Fruit fly (Drosophila melanogaster) whole organism, embryonic: ENCODE data around the gene CG16813.
A peak's percentile ranks its signal among the peaks of the same experiment; 100 is the strongest.
"Not testable (repeated sequence)": the region's sequence is repeated elsewhere in the genome, so short reads cannot be mapped to it uniquely, and the experiment has no call there.

Experiments used
- Antp ChIP-seq: fragments of 200-800 bp; sonication (Bioruptor generic); optimal IDR thresholded peaks from 3 replicates; lab custom pipeline; 2016; ENCODE audit warnings: missing biosample characterization, missing genetic modification characterization
- Atf3 ChIP-seq: fragments of 200-800 bp; sonication (Bioruptor generic); optimal IDR thresholded peaks from 3 replicates; lab custom pipeline; 2016; ENCODE audit warnings: missing biosample characterization, missing genetic modification characterization
- CG10366 ChIP-seq: fragments of 200-800 bp; sonication (Bioruptor generic); IDR thresholded peaks from 2 replicates; pipeline ENCODE4 v1.3.6; 2022; ENCODE audit warnings: missing biosample characterization, missing genetic modification characterization
- CG11456 ChIP-seq: fragments of 200-800 bp; sonication (Bioruptor generic); IDR thresholded peaks from 3 replicates; pipeline ENCODE4 v1.3.6; 2022; ENCODE audit warnings: missing biosample characterization, missing genetic modification characterization
- CG12391 ChIP-seq: fragments of 200-800 bp; sonication (Bioruptor generic); optimal IDR thresholded peaks from 3 replicates; lab custom pipeline; 2018; ENCODE audit warnings: missing biosample characterization, mild to moderate bottlenecking, missing genetic modification characterization, moderate library complexity
- CG17612 ChIP-seq: fragments of 200-800 bp; sonication (Bioruptor generic); IDR thresholded peaks from 2 replicates; pipeline ENCODE4 v1.3.6; 2022; ENCODE audit warnings: missing biosample characterization, missing genetic modification characterization
- CG2199 ChIP-seq: fragments of 200-800 bp; sonication (Bioruptor generic); IDR thresholded peaks from 3 replicates; pipeline ENCODE4 v1.3.6; 2022; ENCODE audit warnings: missing biosample characterization, missing genetic modification characterization
- CG30403 ChIP-seq: fragments of 200-800 bp; sonication (Bioruptor generic); optimal IDR thresholded peaks from 3 replicates; lab custom pipeline; 2016; ENCODE audit warnings: missing biosample characterization, missing genetic modification characterization
- CG32532 ChIP-seq: fragments of 200-800 bp; sonication (Bioruptor generic); IDR thresholded peaks from 2 replicates; pipeline ENCODE4 v1.3.6; 2022; ENCODE audit warnings: missing biosample characterization, missing genetic modification characterization
- CG33213 ChIP-seq: fragments of 200-800 bp; sonication (Bioruptor generic); optimal IDR thresholded peaks from 3 replicates; lab custom pipeline; 2016; ENCODE audit warnings: missing biosample characterization, missing genetic modification characterization
- CG34376 ChIP-seq: fragments of 200-800 bp; sonication (Bioruptor generic); optimal IDR thresholded peaks from 2 replicates; lab custom pipeline; 2018; ENCODE audit warnings: missing biosample characterization, mild to moderate bottlenecking, missing genetic modification characterization
- CG3726 ChIP-seq: fragments of 200-800 bp; sonication (Bioruptor generic); IDR thresholded peaks from 3 replicates; pipeline ENCODE4, ENCODE4 v1.3.6; 2022; ENCODE audit warnings: missing biosample characterization, missing genetic modification characterization
- CG3838 ChIP-seq: fragments of 200-800 bp; sonication (Bioruptor generic); optimal IDR thresholded peaks from 3 replicates; lab custom pipeline; 2016; ENCODE audit warnings: missing biosample characterization, missing genetic modification characterization
- CG4854 ChIP-seq: fragments of 200-800 bp; sonication (Bioruptor generic); optimal IDR thresholded peaks from 2 replicates; lab custom pipeline; 2016; ENCODE audit warnings: missing biosample characterization, missing genetic modification characterization, inconsistent platforms
- CG6272 ChIP-seq: fragments of 200-800 bp; sonication (Bioruptor generic); IDR thresholded peaks from 2 replicates; pipeline ENCODE4 v1.3.6; 2022; ENCODE audit warnings: missing biosample characterization, missing genetic modification characterization
- CG7839 ChIP-seq: fragments of 200-800 bp; sonication (Bioruptor generic); optimal IDR thresholded peaks from 3 replicates; lab custom pipeline; 2018; ENCODE audit warnings: missing biosample characterization, mild to moderate bottlenecking, missing genetic modification characterization, moderate library complexity
- CG9932 ChIP-seq: fragments of 200-800 bp; sonication (Bioruptor generic); IDR thresholded peaks from 2 replicates; pipeline ENCODE4 v1.3.6; 2022; ENCODE audit warnings: missing biosample characterization, missing genetic modification characterization
- CHES-1-like ChIP-seq: fragments of 200-800 bp; sonication (Bioruptor generic); optimal IDR thresholded peaks from 2 replicates; lab custom pipeline; 2016; ENCODE audit warnings: missing biosample characterization, missing genetic modification characterization
- Camta ChIP-seq: fragments of 200-800 bp; sonication (Bioruptor generic); optimal IDR thresholded peaks from 2 replicates; lab custom pipeline; 2016; ENCODE audit warnings: missing biosample characterization, missing genetic modification characterization
- Dad ChIP-seq: fragments of 200-800 bp; sonication (Bioruptor generic); optimal IDR thresholded peaks from 3 replicates; lab custom pipeline; 2016; ENCODE audit warnings: missing biosample characterization, missing genetic modification characterization
- Dip3 ChIP-seq: fragments of 200-800 bp; sonication (Bioruptor generic); optimal IDR thresholded peaks from 3 replicates; lab custom pipeline; 2016; ENCODE audit warnings: missing biosample characterization, missing genetic modification characterization
- Ets97D ChIP-seq: fragments of 200-800 bp; sonication (Bioruptor generic); optimal IDR thresholded peaks from 3 replicates; lab custom pipeline; 2016; ENCODE audit warnings: missing biosample characterization, missing genetic modification characterization
- Fer1 ChIP-seq: fragments of 200-800 bp; sonication (Bioruptor generic); optimal IDR thresholded peaks from 2 replicates; lab custom pipeline; 2017; ENCODE audit warnings: missing biosample characterization, mild to moderate bottlenecking, missing genetic modification characterization
- Fer3 ChIP-seq: fragments of 200-800 bp; sonication (Bioruptor generic); optimal IDR thresholded peaks from 2 replicates; lab custom pipeline; 2018; ENCODE audit warnings: missing biosample characterization, mild to moderate bottlenecking, missing genetic modification characterization, moderate library complexity
- HLH54F ChIP-seq: fragments of 200-800 bp; sonication (Bioruptor generic); optimal IDR thresholded peaks from 3 replicates; lab custom pipeline; 2016; ENCODE audit warnings: missing biosample characterization, missing genetic modification characterization
- HmgZ ChIP-seq: fragments of 200-800 bp; sonication (Bioruptor generic); optimal IDR thresholded peaks from 2 replicates; lab custom pipeline; 2018; ENCODE audit warnings: missing biosample characterization, mild to moderate bottlenecking, missing genetic modification characterization
- NC2β ChIP-seq: fragments of 200-800 bp; sonication (Bioruptor generic); optimal IDR thresholded peaks from 2 replicates; lab custom pipeline; 2016; ENCODE audit warnings: missing biosample characterization, missing genetic modification characterization
- NK7.1 ChIP-seq: fragments of 200-800 bp; sonication (Bioruptor generic); optimal IDR thresholded peaks from 3 replicates; lab custom pipeline; 2016; ENCODE audit warnings: missing biosample characterization, missing genetic modification characterization
- Nf-YC ChIP-seq: fragments of 200-800 bp; optimal IDR thresholded peaks from 3 replicates; lab custom pipeline; 2019; ENCODE audit warnings: missing biosample characterization, mild to moderate bottlenecking, missing genetic modification characterization, moderate library complexity
- Opbp ChIP-seq: fragments of 200-800 bp; sonication (Bioruptor generic); IDR thresholded peaks from 3 replicates; pipeline ENCODE4 v1.3.6; 2022; ENCODE audit warnings: missing biosample characterization, missing genetic modification characterization; ENCODE audit not compliant: partially characterized antibody
- Ptx1 ChIP-seq: fragments of 200-800 bp; sonication (Bioruptor generic); IDR thresholded peaks from 2 replicates; pipeline ENCODE4 v1.3.6; 2022; ENCODE audit warnings: missing biosample characterization, missing genetic modification characterization
- Ssrp ChIP-seq: fragments of 200-800 bp; sonication (Bioruptor generic); optimal IDR thresholded peaks from 2 replicates; lab custom pipeline; 2018; ENCODE audit warnings: missing biosample characterization, mild to moderate bottlenecking, missing genetic modification characterization, moderate library complexity
- Taf1 ChIP-seq: fragments of 200-800 bp; sonication (Bioruptor generic); IDR thresholded peaks from 2 replicates; pipeline ENCODE4 v1.3.6; 2022; ENCODE audit warnings: missing biosample characterization, missing genetic modification characterization
- abd-A ChIP-seq: fragments of 200-800 bp; sonication (Bioruptor generic); optimal IDR thresholded peaks from 3 replicates; lab custom pipeline; 2019; ENCODE audit warnings: missing biosample characterization, mild to moderate bottlenecking, missing genetic modification characterization, moderate library complexity
- chif ChIP-seq, 2 experiments: fragments of 200-800 bp; sonication (Bioruptor generic); optimal IDR thresholded peaks; 3 replicates each; lab custom pipeline; 2016; ENCODE audit warnings: missing biosample characterization in 2 of 2, missing genetic modification characterization in 2 of 2
- cwo ChIP-seq: fragments of 200-800 bp; sonication (Bioruptor generic); optimal IDR thresholded peaks from 3 replicates; lab custom pipeline; 2017; ENCODE audit warnings: missing biosample characterization, missing genetic modification characterization, mild to moderate bottlenecking, moderate library complexity, missing genetic modification reagents
- dpn ChIP-seq, 2 experiments: fragments of 200-800 bp; sonication (Bioruptor generic); optimal IDR thresholded peaks; 3 replicates each; lab custom pipeline; 2016; ENCODE audit warnings: missing biosample characterization in 2 of 2, missing genetic modification characterization in 2 of 2
- kay ChIP-seq: fragments of 200-800 bp; sonication (Bioruptor generic); optimal IDR thresholded peaks from 2 replicates; lab custom pipeline; 2016; ENCODE audit warnings: missing biosample characterization, missing genetic modification characterization
- kni ChIP-seq: fragments of 200-800 bp; sonication (Bioruptor generic); optimal IDR thresholded peaks from 3 replicates; lab custom pipeline; 2017; ENCODE audit warnings: mild to moderate bottlenecking, missing biosample characterization, missing genetic modification reagents, missing genetic modification characterization
- lilli ChIP-seq: fragments of 200-800 bp; sonication (Bioruptor generic); optimal IDR thresholded peaks from 3 replicates; lab custom pipeline; 2016; ENCODE audit warnings: missing biosample characterization, missing genetic modification characterization
- pan ChIP-seq, 4 experiments: fragments of >200 bp in 3 of 4; fragments of 200-800 bp in 1 of 4; sonication (Bioruptor generic) in 1 of 4; optimal IDR thresholded peaks in 3 of 4; IDR thresholded peaks in 1 of 4; 2 replicates each; pipeline versions ENCODE4 v1.3.6 to Lab custom; 2017 to 2022; ENCODE audit warnings: missing biosample characterization in 2 of 4, missing genetic modification characterization in 2 of 4, mixed read lengths in 1 of 4
- peb ChIP-seq: fragments of 200-800 bp; sonication (Bioruptor generic); IDR thresholded peaks from 2 replicates; pipeline ENCODE4 v1.3.6; 2022; ENCODE audit warnings: missing biosample characterization, missing genetic modification characterization
- prd ChIP-seq, 3 experiments: fragments of >200 bp in 2 of 3; fragments of 200-800 bp in 1 of 3; sonication (Bioruptor generic) in 1 of 3; optimal IDR thresholded peaks in 2 of 3; IDR thresholded peaks in 1 of 3; 2 replicates in 2 of 3; 3 replicates in 1 of 3; pipeline versions ENCODE4 v1.3.6 to Lab custom; 2017 to 2022; ENCODE audit warnings: missing biosample characterization in 1 of 3, missing genetic modification characterization in 1 of 3
- ranshi ChIP-seq: fragments of 200-800 bp; sonication (Bioruptor generic); IDR thresholded peaks from 2 replicates; pipeline ENCODE4 v1.3.6; 2022; ENCODE audit warnings: missing biosample characterization, missing genetic modification characterization
- seq ChIP-seq: fragments of 200-800 bp; sonication (Bioruptor generic); IDR thresholded peaks from 2 replicates; pipeline ENCODE4 v1.3.6; 2022; ENCODE audit warnings: missing biosample characterization, missing genetic modification characterization
- sisA ChIP-seq: fragments of 200-800 bp; sonication (Bioruptor generic); IDR thresholded peaks from 2 replicates; pipeline ENCODE4 v1.3.6; 2022; ENCODE audit warnings: missing biosample characterization, missing genetic modification characterization
- slou ChIP-seq: fragments of 200-800 bp; sonication (Bioruptor generic); optimal IDR thresholded peaks from 3 replicates; lab custom pipeline; 2016; ENCODE audit warnings: missing biosample characterization, missing genetic modification characterization
- stc ChIP-seq: fragments of 200-800 bp; sonication (Bioruptor generic); IDR thresholded peaks from 2 replicates; pipeline ENCODE4 v1.3.6; 2022; ENCODE audit warnings: missing biosample characterization, missing genetic modification characterization
- sug ChIP-seq: fragments of 200-800 bp; optimal IDR thresholded peaks from 2 replicates; lab custom pipeline; 2019; ENCODE audit warnings: missing biosample characterization, mild to moderate bottlenecking, missing genetic modification characterization, moderate library complexity

Gene CG16813

dm6 chr2L:13215640-13216129 is 11.6 kb upstream of the CG16813 start (continued):
- TF ChIP-seq sug (tag; lab: Kevin White, UChicago): peak; percentile 33
- peak; percentile 72 for TF ChIP-seq CG32532
- peak; percentile 52 for TF ChIP-seq cwo (GFP tag; lab: Kevin White, UChicago)
- peak; percentile 37 for TF ChIP-seq Nf-YC
- peak; percentile 61 for TF ChIP-seq CG4854 (GFP tag; lab: Kevin White, UChicago)
- TF ChIP-seq Fer3 (tag; lab: Kevin White, UChicago): peak; percentile 62
- TF ChIP-seq Dad (GFP tag; lab: Kevin White, UChicago): peak; percentile 68
- peak; percentile 21 for TF ChIP-seq Atf3 (GFP tag; lab: Kevin White, UChicago)
- TF ChIP-seq Ssrp (tag; lab: Kevin White, UChicago): peak; percentile 2
- peak; percentile 95 for TF ChIP-seq kni (GFP tag; lab: Kevin White, UChicago)
- peak; percentile 50 for TF ChIP-seq Camta (GFP tag; lab: Kevin White, UChicago)
- peak; percentile 40 to 74 for TF ChIP-seq dpn (GFP tag; optimal IDR thresholded peaks at IDR 0.05; lab: Kevin White, UChicago)
- peak; percentile 33 for TF ChIP-seq Ets97D (GFP tag; lab: Kevin White, UChicago)
- TF ChIP-seq Opbp (GFP tag; lab: Robert Waterston, UW): peak; percentile 72
- TF ChIP-seq abd-A (tag; lab: Kevin White, UChicago): peak; percentile 76
- TF ChIP-seq seq (GFP tag; lab: Robert Waterston, UW): peak; percentile 46; the same call in 1 of the 2 replicates
- TF ChIP-seq Antp (GFP tag; lab: Kevin White, UChicago): peak; percentile 75
- TF ChIP-seq CG17612 (GFP tag; lab: Robert Waterston, UW): peak; percentile 47; the same call in 1 of the 2 replicates
- peak; percentile 68 for TF ChIP-seq HLH54F (GFP tag; lab: Kevin White, UChicago)
- peak in 1 of 2 experiments; percentile 52 for TF ChIP-seq chif (GFP tag; optimal IDR thresholded peaks at IDR 0.05; lab: Kevin White, UChicago)
- peak; percentile 81 for TF ChIP-seq CG33213 (GFP tag; lab: Kevin White, UChicago)
- peak; percentile 46; the same call in 1 of the 3 replicates for TF ChIP-seq CG3726 (GFP tag; lab: Robert Waterston, UW)
- TF ChIP-seq stc (GFP tag; lab: Robert Waterston, UW): peak; percentile 50; the same call in 1 of the 2 replicates
- TF ChIP-seq Ptx1 (GFP tag; lab: Robert Waterston, UW): peak; percentile 43; the same call in 1 of the 2 replicates
- peak; percentile 59; the same call in 1 of the 2 replicates for TF ChIP-seq CG9932 (GFP tag; lab: Robert Waterston, UW)
- peak; percentile 69 for TF ChIP-seq NC2β (GFP tag; lab: Kevin White, UChicago)
- TF ChIP-seq ranshi (GFP tag; lab: Robert Waterston, UW): 0 out of 2 replicates have a peak, but pooled peaks have one; percentile 58
- TF ChIP-seq CG2199 (GFP tag; lab: Robert Waterston, UW): peak; percentile 86
- not testable (repeated sequence) for TF ChIP-seq prd, pan (optimal IDR thresholded peaks at IDR 0.05; lab: Kevin White, UChicago)
- TF ChIP-seq prd (GFP tag; IDR thresholded peaks at IDR 0.05; lab: Robert Waterston, UW): peak; percentile 67
- TF ChIP-seq CG12391: peak; percentile 33
- TF ChIP-seq CG30403 (GFP tag; lab: Kevin White, UChicago): peak; percentile 30
- TF ChIP-seq kay (GFP tag; lab: Kevin White, UChicago): peak; percentile 88
- peak; percentile 88 for TF ChIP-seq CG34376 (GFP tag; lab: Kevin White, UChicago)
- TF ChIP-seq lilli: peak; percentile 59
- peak; percentile 10 for TF ChIP-seq Fer1
- peak; percentile 44; the same call in 1 of the 2 replicates for TF ChIP-seq CG10366
- peak; percentile 24 for TF ChIP-seq CHES-1-like (GFP tag; lab: Kevin White, UChicago)
- peak; percentile 27 for TF ChIP-seq CG3838 (GFP tag; lab: Kevin White, UChicago)
- peak; percentile 28; the same call in 1 of the 2 replicates for TF ChIP-seq CG6272 (GFP tag; lab: Robert Waterston, UW)
- peak; percentile 67 for TF ChIP-seq CG7839 (tag; lab: Kevin White, UChicago)
- peak; percentile 26 for TF ChIP-seq slou (GFP tag; lab: Kevin White, UChicago)
- peak; percentile 58; the same call in 1 of the 2 replicates for TF ChIP-seq peb (GFP tag; lab: Robert Waterston, UW)
- TF ChIP-seq NK7.1 (GFP tag; lab: Kevin White, UChicago): peak; percentile 3
- peak; percentile 28 for TF ChIP-seq Dip3
- TF ChIP-seq Taf1: peak; percentile 46; the same call in 1 of the 2 replicates
- TF ChIP-seq pan (GFP tag; optimal IDR thresholded peaks at IDR 0.05 in 1 of 2, IDR thresholded peaks at IDR 0.05 in 1 of 2): peak in 1 of 2 experiments; percentile 73
- peak; percentile 69; the same call in 1 of the 3 replicates for TF ChIP-seq CG11456 (GFP tag; lab: Robert Waterston, UW)
- peak; percentile 25 for TF ChIP-seq HmgZ (tag; lab: Kevin White, UChicago)
- peak; percentile 49; the same call in 1 of the 2 replicates for TF ChIP-seq sisA (GFP tag; lab: Robert Waterston, UW)
